Fruit fly (Drosophila melanogaster): ENCODE results near the gene CG13690.

dm6 chr2L:432119-432518 lies 12.7 kb upstream of the CG13690 start:
- TF ChIP-seq dsf (GFP tag; optimal IDR thresholded peaks at IDR 0.05; ENCODE audit: borderline replicate concordance) (no peak), h (GFP tag; optimal IDR thresholded peaks at IDR 0.05) (no peak), fru (GFP tag; optimal IDR thresholded peaks at IDR 0.05) (no peak), brk (GFP tag; optimal IDR thresholded peaks at IDR 0.05) (no peak), Hr78 (GFP tag; optimal IDR thresholded peaks at IDR 0.05) (no peak), psq (GFP tag; optimal IDR thresholded peaks at IDR 0.05) (no peak), Jra (GFP tag; optimal IDR thresholded peaks at IDR 0.05) (no peak), N (GFP tag; optimal IDR thresholded peaks at IDR 0.05) (no peak)
